Worm (Caenorhabditis elegans) whole organism, early embryonic: Measurements from ENCODE around the gene srx-47.

Experiments
- B0310.2 ChIP-seq: sonication (generic microtip); optimal IDR thresholded peaks from 2 replicates; lab custom pipeline; 2016; ENCODE audit warnings: mild to moderate bottlenecking, missing genetic modification characterization, missing compliant biosample characterization
- F13C5.2 ChIP-seq: sonication (generic microtip); optimal IDR thresholded peaks from 2 replicates; lab custom pipeline; 2017; ENCODE audit warnings: mild to moderate bottlenecking, missing genetic modification characterization, inconsistent platforms, missing compliant biosample characterization
- aly-1 ChIP-seq: sonication (generic microtip); optimal IDR thresholded peaks from 2 replicates; lab custom pipeline; 2016; ENCODE audit warnings: missing genetic modification characterization, missing compliant biosample characterization
- ama-1 ChIP-seq: fragments of 150-350 bp; optimal IDR thresholded peaks from 2 replicates; lab custom pipeline; 2014
- ceh-13 ChIP-seq: fragments of 200-800 bp; sonication (Bioruptor generic); optimal IDR thresholded peaks from 2 replicates; lab custom pipeline; 2018; ENCODE audit warnings: mild to moderate bottlenecking, missing genetic modification characterization, missing compliant biosample characterization
- ceh-36 ChIP-seq: sonication (generic microtip); optimal IDR thresholded peaks from 2 replicates; lab custom pipeline; 2016; ENCODE audit warnings: missing genetic modification characterization, inconsistent platforms, missing compliant biosample characterization
- ets-7 ChIP-seq: sonication (generic microtip); optimal IDR thresholded peaks from 2 replicates; lab custom pipeline; 2016; ENCODE audit warnings: missing genotype, missing genetic modification characterization, missing compliant biosample characterization
- flt-1 ChIP-seq: fragments of 200-800 bp; sonication (Bioruptor generic); IDR thresholded peaks from 2 replicates; pipeline ENCODE4 v1.3.6; 2022; ENCODE audit warnings: missing genetic modification characterization, missing compliant biosample characterization
- hmbx-1 ChIP-seq: sonication (generic microtip); optimal IDR thresholded peaks from 2 replicates; lab custom pipeline; 2016; ENCODE audit warnings: mild to moderate bottlenecking, missing genetic modification characterization, missing compliant biosample characterization
- hmg-4 ChIP-seq: fragments of 200-800 bp; sonication (Bioruptor generic); optimal IDR thresholded peaks from 2 replicates; lab custom pipeline; 2018; ENCODE audit warnings: mild to moderate bottlenecking, missing genetic modification characterization, missing compliant biosample characterization
- hnd-1 ChIP-seq: sonication (generic microtip); optimal IDR thresholded peaks from 2 replicates; lab custom pipeline; 2016; ENCODE audit warnings: missing genetic modification characterization, missing compliant biosample characterization
- pes-1 ChIP-seq: fragments of 200-800 bp; sonication (Bioruptor generic); IDR thresholded peaks from 2 replicates; pipeline ENCODE4 v1.3.6; 2022; ENCODE audit warnings: missing genetic modification reagents, missing genetic modification characterization, missing compliant biosample characterization
- scrt-1 ChIP-seq: fragments of 200-800 bp; sonication (Bioruptor generic); IDR thresholded peaks from 2 replicates; pipeline ENCODE4 v1.3.6; 2022; ENCODE audit warnings: missing genetic modification characterization, missing compliant biosample characterization
- sea-1 ChIP-seq: fragments of 200-800 bp; sonication (Bioruptor generic); conservative IDR thresholded peaks from 2 replicates; pipeline ENCODE4 v1.3.6; 2022; ENCODE audit warnings: missing genetic modification characterization, missing compliant biosample characterization
- tbx-11 ChIP-seq: fragments of 200-800 bp; sonication (Bioruptor generic); IDR thresholded peaks from 2 replicates; pipeline ENCODE4 v1.3.6; 2022; ENCODE audit warnings: missing genetic modification characterization, missing compliant biosample characterization
- tbx-37 ChIP-seq: fragments of 200-800 bp; sonication (Bioruptor generic); conservative IDR thresholded peaks from 2 replicates; pipeline ENCODE4 v1.3.6; 2022; ENCODE audit warnings: missing genetic modification reagents, missing genetic modification characterization, missing compliant biosample characterization
- tra-4 ChIP-seq: sonication (generic microtip); optimal IDR thresholded peaks from 2 replicates; lab custom pipeline; 2017; ENCODE audit warnings: missing genetic modification characterization, missing compliant biosample characterization

srx-47 gene

DNA sequence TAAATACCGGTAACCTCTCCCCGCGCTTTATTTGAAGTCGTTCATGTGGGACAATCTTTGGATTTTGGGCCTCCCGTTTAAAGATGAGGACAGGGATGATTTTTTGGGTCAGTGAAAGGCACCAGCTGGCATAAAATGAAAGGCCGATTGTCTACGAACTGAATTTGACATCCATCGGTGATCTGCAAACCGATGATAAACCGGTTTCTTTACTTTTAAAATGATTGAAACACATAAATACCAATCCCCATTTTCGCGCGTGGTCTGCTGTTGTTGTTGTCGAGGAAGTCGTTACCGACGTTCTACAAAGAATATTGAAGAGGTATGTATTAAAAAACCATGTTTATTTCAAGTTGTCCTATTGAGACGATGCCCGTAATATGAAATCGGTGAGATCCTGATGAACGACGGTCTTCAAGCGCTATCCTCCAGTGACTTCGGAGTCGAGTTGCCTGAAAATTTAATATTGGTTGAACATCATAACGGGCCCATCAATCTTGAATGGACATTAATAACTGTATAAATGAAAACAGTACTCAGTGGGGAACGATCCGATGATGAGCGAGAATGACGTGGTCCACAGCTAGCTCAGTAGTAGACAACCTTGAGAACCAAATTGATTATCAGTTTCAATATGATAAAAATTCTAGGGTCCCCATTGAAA is 6.7 kb upstream of the srx-47 start:
- TF ChIP-seq ama-1 (lab: Kevin White, UChicago), result peak; percentile 6
- TF ChIP-seq pes-1 (GFP tag; lab: Robert Waterston, UW), result peak; percentile 56; the same call in 1 of the 2 replicates
- no peak for TF ChIP-seq hnd-1 (tag; lab: Kevin White, UChicago)
- 0 out of 2 replicates have a peak, but pooled peaks have one; percentile 46 for TF ChIP-seq tbx-11

DNA sequence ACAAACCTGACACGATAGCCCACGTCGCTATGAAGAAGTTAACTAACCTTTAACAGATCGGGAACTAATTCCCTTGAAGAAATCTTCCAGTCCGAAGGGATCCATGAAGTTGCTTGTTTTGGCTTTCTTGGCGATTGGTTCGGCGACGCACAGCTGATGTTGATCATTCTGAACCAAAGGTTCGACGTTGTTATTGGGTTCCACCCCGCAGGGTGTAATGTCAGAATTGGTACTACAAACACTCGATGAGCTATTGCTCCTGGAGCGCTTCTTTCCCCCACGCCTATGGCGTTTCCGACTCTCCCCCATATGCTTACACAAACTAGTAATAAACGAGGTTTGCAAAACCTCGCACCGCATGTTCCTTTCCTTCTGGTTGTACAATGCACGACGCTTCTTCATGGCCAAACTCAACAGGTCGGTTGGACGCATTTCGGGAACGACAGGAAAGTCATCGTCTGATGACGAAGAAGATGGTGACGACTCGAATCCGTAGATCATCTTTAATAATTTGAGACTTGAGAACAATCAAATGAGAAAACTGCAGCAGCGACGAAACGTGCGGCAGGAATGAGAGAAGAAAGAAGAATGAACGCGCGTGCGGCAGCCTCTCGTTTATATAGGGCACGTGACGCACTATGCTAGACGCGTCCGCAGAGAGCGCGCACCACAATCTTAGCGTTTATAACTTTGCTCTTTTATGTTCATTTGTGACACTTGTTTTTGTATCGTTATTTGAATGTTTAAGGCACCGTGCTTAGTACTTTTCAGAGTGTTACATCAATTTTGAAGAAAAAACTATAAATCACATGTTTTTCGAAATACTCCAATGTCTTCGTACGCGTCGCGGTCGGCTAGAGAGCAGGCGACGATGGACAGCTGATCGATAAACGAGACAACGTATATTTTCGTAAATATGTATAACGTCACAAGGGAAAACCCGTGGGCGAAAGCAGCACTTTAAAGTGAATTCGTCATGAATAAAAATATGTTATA is 5.9 kb upstream of the srx-47 start, which contains the start of gene tos-1:
TSS of gene tos-1 (minus strand) at position 575 of the 996 bp plus-strand sequence.
- TF ChIP-seq flt-1 (GFP tag; lab: Robert Waterston, UW) (peak; percentile 64), hmg-4 (GFP tag; lab: Kevin White, UChicago) (peak; percentile 86), ama-1 (lab: Kevin White, UChicago) (peak; percentile 99), hnd-1 (tag; lab: Kevin White, UChicago) (peak; percentile 57), tbx-11 (peak; percentile 62), tra-4 (tag; lab: Kevin White, UChicago) (peak; percentile 52), sea-1 (GFP tag; lab: Robert Waterston, UW) (peak; percentile 62; the same call in 1 of the 2 replicates), ceh-13 (GFP tag; lab: Kevin White, UChicago) (peak; percentile 38), pes-1 (GFP tag; lab: Robert Waterston, UW) (peak; percentile 68), tbx-37 (GFP tag; lab: Robert Waterston, UW) (no peak), F13C5.2 (tag; lab: Kevin White, UChicago) (peak; percentile 98), scrt-1 (GFP tag; lab: Robert Waterston, UW) (0 out of 2 replicates have a peak, but pooled peaks have one; percentile 45), hmbx-1 (tag; lab: Kevin White, UChicago) (peak; percentile 66), aly-1 (tag; lab: Kevin White, UChicago) (peak; percentile 70), ets-7 (tag; lab: Kevin White, UChicago) (peak; percentile 54), B0310.2 (tag; lab: Kevin White, UChicago) (peak; percentile 62), ceh-36 (tag; lab: Kevin White, UChicago) (peak; percentile 70)

DNA sequence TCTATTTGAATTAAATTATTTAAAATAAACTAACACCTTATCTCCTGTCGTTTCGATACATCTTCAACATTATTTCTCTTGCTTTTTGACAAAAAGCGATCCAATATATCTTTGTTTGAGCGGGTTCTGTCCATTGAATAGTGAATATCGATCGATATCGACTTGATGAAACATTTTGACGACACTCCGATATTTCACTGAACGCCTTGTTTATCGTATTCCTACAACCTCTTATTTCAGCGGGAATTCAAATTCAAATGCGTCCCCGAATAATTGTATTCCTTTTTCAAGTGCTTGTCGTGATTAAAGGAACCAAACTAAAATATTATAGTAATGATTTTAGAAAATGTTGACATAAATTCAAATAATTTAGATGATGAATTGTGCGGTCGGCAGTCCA is 3.0 kb upstream of the srx-47 start, which contains the start of the genes K07B1.7 and try-5:
TSS of gene K07B1.7 (minus strand) at position 159 of the 400 bp plus-strand sequence.
TSS of gene try-5 (plus strand) at position 241 of the 400 bp plus-strand sequence.
- TF ChIP-seq hnd-1 (tag; lab: Kevin White, UChicago), result no peak
- no peak for TF ChIP-seq tbx-37 (GFP tag; lab: Robert Waterston, UW)
- TF ChIP-seq ets-7 (tag; lab: Kevin White, UChicago), result no peak
- no peak for TF ChIP-seq pes-1 (GFP tag; lab: Robert Waterston, UW)
- no peak for TF ChIP-seq ama-1 (lab: Kevin White, UChicago)

DNA sequence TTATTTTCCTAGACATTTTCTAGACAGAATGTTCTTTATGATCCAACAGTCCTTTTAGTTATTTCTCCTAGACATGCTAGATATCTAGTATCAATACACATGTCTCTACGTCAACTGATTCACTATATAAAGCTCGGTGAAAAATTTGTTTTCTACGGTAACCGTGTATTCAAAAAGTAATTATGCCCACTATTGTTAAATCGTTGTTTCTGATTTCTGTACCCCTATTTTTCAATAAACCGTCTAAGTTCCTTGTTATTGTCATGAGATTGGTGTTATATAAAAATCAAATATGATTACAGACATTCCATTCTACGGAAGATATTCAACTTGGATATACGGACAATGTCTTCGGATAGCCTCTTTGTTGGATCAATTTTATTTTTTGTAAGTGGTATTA is 3.2 kb downstream of the srx-47 start, which contains the start of gene srx-46:
TSS of gene srx-46 (plus strand) at position 301 of the 400 bp plus-strand sequence.
- no peak for TF ChIP-seq sea-1 (GFP tag; lab: Robert Waterston, UW)
- TF ChIP-seq flt-1 (GFP tag; lab: Robert Waterston, UW), result no peak
- no peak for TF ChIP-seq ceh-36 (tag; lab: Kevin White, UChicago)
- no peak for TF ChIP-seq tra-4 (tag; lab: Kevin White, UChicago)
- TF ChIP-seq ets-7 (tag; lab: Kevin White, UChicago), result no peak
- no peak for TF ChIP-seq scrt-1 (GFP tag; lab: Robert Waterston, UW)

DNA sequence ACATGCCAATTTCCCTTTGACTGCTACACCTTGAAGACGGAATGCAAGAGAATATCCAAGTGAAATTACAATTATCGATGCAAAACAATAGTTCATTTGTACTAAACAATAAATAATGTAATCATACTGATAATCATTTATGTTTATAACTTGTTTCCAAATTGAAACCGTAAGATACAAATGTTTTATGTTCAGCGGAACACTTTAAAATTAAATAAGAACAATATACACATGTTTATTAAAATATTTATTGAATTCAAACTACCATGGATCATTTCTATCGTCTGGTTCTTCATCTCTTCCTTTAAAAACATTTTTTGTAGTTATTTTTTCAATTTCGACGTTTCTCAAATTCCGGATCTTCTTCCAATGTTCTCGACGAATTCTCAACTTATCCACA is 5.6 kb downstream of the srx-47 start, which contains the start of gene ttr-40:
TSS of gene ttr-40 (minus strand) at position 101 of the 400 bp plus-strand sequence.
- TF ChIP-seq B0310.2 (tag; lab: Kevin White, UChicago) (no peak), ets-7 (tag; lab: Kevin White, UChicago) (no peak), scrt-1 (GFP tag; lab: Robert Waterston, UW) (no peak)

DNA sequence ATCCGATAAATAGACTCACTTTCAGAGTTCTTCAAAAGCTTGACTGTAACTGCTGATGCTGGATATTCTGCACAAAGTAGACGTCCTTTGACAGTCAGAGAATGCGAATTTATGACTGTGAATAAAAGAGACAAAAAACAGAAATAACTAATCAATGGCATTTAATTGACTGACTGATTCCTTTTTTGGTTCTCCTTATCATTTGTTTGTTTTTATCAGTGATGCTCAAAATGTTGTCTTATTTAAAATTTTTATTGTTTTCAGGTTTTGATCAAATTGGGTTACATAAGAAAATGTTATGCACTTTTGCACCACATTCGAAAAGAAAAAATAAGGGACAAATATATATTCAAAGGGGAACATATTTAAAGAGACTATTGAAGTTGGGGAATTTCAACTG is 6.6 kb downstream of the srx-47 start, which contains the start of gene ttr-49:
TSS of gene ttr-49 (minus strand) at position 171 of the 400 bp plus-strand sequence.
- no peak for TF ChIP-seq aly-1 (tag; lab: Kevin White, UChicago)
- no peak for TF ChIP-seq F13C5.2 (tag; lab: Kevin White, UChicago)
- no peak for TF ChIP-seq hnd-1 (tag; lab: Kevin White, UChicago)
- TF ChIP-seq hmbx-1 (tag; lab: Kevin White, UChicago), result no peak
- no peak for TF ChIP-seq scrt-1 (GFP tag; lab: Robert Waterston, UW)
- TF ChIP-seq tbx-37 (GFP tag; lab: Robert Waterston, UW), result no peak
- TF ChIP-seq ceh-36 (tag; lab: Kevin White, UChicago), result no peak
- TF ChIP-seq flt-1 (GFP tag; lab: Robert Waterston, UW), result no peak
- no peak for TF ChIP-seq tra-4 (tag; lab: Kevin White, UChicago)
- no peak for TF ChIP-seq sea-1 (GFP tag; lab: Robert Waterston, UW)

DNA sequence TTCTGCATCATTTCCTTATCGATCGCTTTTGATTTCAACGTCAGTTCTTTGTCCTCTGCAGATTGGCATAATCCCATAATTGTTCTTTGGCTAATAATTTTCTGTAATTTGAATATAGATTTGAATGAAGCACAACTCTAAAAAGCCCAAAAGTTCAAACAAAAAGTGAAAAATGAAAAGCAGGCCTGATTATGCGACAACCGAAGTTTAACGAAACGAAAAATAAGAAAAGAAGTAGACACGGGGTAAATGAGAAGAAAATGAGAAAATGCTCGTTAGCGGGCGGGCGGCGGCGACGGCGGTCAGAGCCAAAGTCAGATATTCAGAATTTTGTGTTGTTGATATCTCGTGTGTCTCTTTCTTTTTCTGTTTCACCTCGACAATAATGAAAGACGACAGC is 9.9 kb downstream of the srx-47 start, which contains the start of gene gpa-3:
TSS of gene gpa-3 (minus strand) at position 101 of the 400 bp plus-strand sequence.
- no peak for TF ChIP-seq hnd-1 (tag; lab: Kevin White, UChicago)
- TF ChIP-seq ets-7 (tag; lab: Kevin White, UChicago), result no peak
- TF ChIP-seq hmbx-1 (tag; lab: Kevin White, UChicago), result no peak
